Fruit fly (Drosophila melanogaster): ENCODE results near the gene raskol.

The raskol gene

dm6 chrX:17726551-17727180 lies 16.7 kb downstream of the raskol start (continued):
- no peak for TF ChIP-seq CG33213 (GFP tag; optimal IDR thresholded peaks at IDR 0.05)
- TF ChIP-seq CG6683 (GFP tag; optimal IDR thresholded peaks at IDR 0.05): no peak
- TF ChIP-seq chinmo (GFP tag; IDR thresholded peaks at IDR 0.05; ENCODE audit: partially characterized antibody): no peak
- TF ChIP-seq Hsf (GFP tag; optimal IDR thresholded peaks at IDR 0.05): peak; percentile 4
- peak; percentile 45 for TF ChIP-seq Fer3 (tag; optimal IDR thresholded peaks at IDR 0.05)
- TF ChIP-seq vfl (GFP tag; optimal IDR thresholded peaks at IDR 0.05): no peak
- TF ChIP-seq fd64A (GFP tag; optimal IDR thresholded peaks at IDR 0.05): no peak
- no peak for TF ChIP-seq bab2 (GFP tag; optimal IDR thresholded peaks at IDR 0.05)
- no peak for TF ChIP-seq Neu2 (GFP tag; optimal IDR thresholded peaks at IDR 0.05; ENCODE audit: borderline replicate concordance)
- TF ChIP-seq CG4282 (GFP tag; optimal IDR thresholded peaks at IDR 0.05): no peak
- no peak for TF ChIP-seq org-1 (GFP tag; optimal IDR thresholded peaks at IDR 0.05)
- TF ChIP-seq HLHmδ (GFP tag; optimal IDR thresholded peaks at IDR 0.05): no peak
- TF ChIP-seq CG3726 (GFP tag; IDR thresholded peaks at IDR 0.05): no peak
- TF ChIP-seq CG16779 (GFP tag; IDR thresholded peaks at IDR 0.05): no peak
- TF ChIP-seq CG3163 (GFP tag; optimal IDR thresholded peaks at IDR 0.05): no peak
- TF ChIP-seq Hr3 (GFP tag; optimal IDR thresholded peaks at IDR 0.05): no peak
- TF ChIP-seq CG4617 (GFP tag; optimal IDR thresholded peaks at IDR 0.05; ENCODE audit: borderline replicate concordance): no peak
- TF ChIP-seq CG18599 (GFP tag; optimal IDR thresholded peaks at IDR 0.05): no peak
- peak; percentile 33 for TF ChIP-seq grau (tag; optimal IDR thresholded peaks at IDR 0.05)
- TF ChIP-seq peb (GFP tag; IDR thresholded peaks at IDR 0.05): no peak
- no peak for TF ChIP-seq CG17568 (GFP tag; optimal IDR thresholded peaks at IDR 0.05)
- TF ChIP-seq ssp (GFP tag; IDR thresholded peaks at IDR 0.05): peak; percentile 11; the same call in 1 of the 2 replicates
- TF ChIP-seq HmgZ (tag; optimal IDR thresholded peaks at IDR 0.05): no peak
- TF ChIP-seq dm (GFP tag; optimal IDR thresholded peaks at IDR 0.05): no peak
- TF ChIP-seq CG6254 (GFP tag; optimal IDR thresholded peaks at IDR 0.05): no peak
- no peak for TF ChIP-seq C15 (GFP tag; IDR thresholded peaks at IDR 0.05)
- no peak for TF ChIP-seq CG1832 (GFP tag; optimal IDR thresholded peaks at IDR 0.05)
- TF ChIP-seq CG9817 (tag; optimal IDR thresholded peaks at IDR 0.05): no peak
- no peak for TF ChIP-seq hkb (optimal IDR thresholded peaks at IDR 0.05)
- TF ChIP-seq hkb (GFP tag; IDR thresholded peaks at IDR 0.05): peak; percentile 59; the same call in 1 of the 2 replicates
- TF ChIP-seq Gsc (GFP tag; IDR thresholded peaks at IDR 0.05): no peak
- no peak for TF ChIP-seq CG10654 (GFP tag; optimal IDR thresholded peaks at IDR 0.05)
- TF ChIP-seq tx (GFP tag; optimal IDR thresholded peaks at IDR 0.05): no peak
- TF ChIP-seq D19A (tag; optimal IDR thresholded peaks at IDR 0.05): peak; percentile 24
- TF ChIP-seq Med (GFP tag): no peak
- TF ChIP-seq scrt (GFP tag; optimal IDR thresholded peaks at IDR 0.05): peak; percentile 1
- TF ChIP-seq dimm (GFP tag; IDR thresholded peaks at IDR 0.05): no peak
- no peak for TF ChIP-seq psq (GFP tag; optimal IDR thresholded peaks at IDR 0.05)
- no peak for TF ChIP-seq Deaf1 (tag; optimal IDR thresholded peaks at IDR 0.05)
- TF ChIP-seq gcm2 (GFP tag; optimal IDR thresholded peaks at IDR 0.05): no peak
- TF ChIP-seq CG3065 (GFP tag; optimal IDR thresholded peaks at IDR 0.05): no peak
- no peak for TF ChIP-seq knrl (GFP tag; IDR thresholded peaks at IDR 0.05; ENCODE audit: partially characterized antibody)
- no peak for TF ChIP-seq Tbp (GFP tag; optimal IDR thresholded peaks at IDR 0.05)
- TF ChIP-seq wek (GFP tag; optimal IDR thresholded peaks at IDR 0.05): no peak
- peak; percentile 41 for TF ChIP-seq CG17829 (tag; optimal IDR thresholded peaks at IDR 0.05)
- peak; percentile 21 for TF ChIP-seq bcd (GFP tag; optimal IDR thresholded peaks at IDR 0.05)
- no peak for TF ChIP-seq CG14667 (GFP tag; IDR thresholded peaks at IDR 0.05)
- TF ChIP-seq CG7928 (GFP tag; optimal IDR thresholded peaks at IDR 0.05): no peak
- 0 out of 2 replicates have a peak, but pooled peaks have one; percentile 32 for TF ChIP-seq CG14441 (GFP tag; IDR thresholded peaks at IDR 0.05)
- peak; percentile 30 for TF ChIP-seq CG15269 (tag; optimal IDR thresholded peaks at IDR 0.05)
- peak; percentile 43 for TF ChIP-seq CG10147 (GFP tag; optimal IDR thresholded peaks at IDR 0.05)
